Fruit fly (Drosophila melanogaster) whole organism, prepupa: ENCODE data around the gene CG10600.

Experiments
- CG11294 ChIP-seq: fragments of 200-800 bp; sonication (Bioruptor generic); IDR thresholded peaks from 2 replicates; pipeline ENCODE4 v1.3.6; 2022; ENCODE audit warnings: missing biosample characterization, missing genetic modification characterization
- CG11902 ChIP-seq: fragments of 200-800 bp; sonication (Bioruptor generic); optimal IDR thresholded peaks from 3 replicates; lab custom pipeline; 2016; ENCODE audit warnings: missing biosample characterization, missing genetic modification characterization
- CG3032 ChIP-seq: fragments of 200-800 bp; optimal IDR thresholded peaks from 2 replicates; lab custom pipeline; 2019; ENCODE audit warnings: missing biosample characterization, mild to moderate bottlenecking, missing genetic modification characterization, moderate library complexity
- CG6854 ChIP-seq: fragments of 200-800 bp; sonication (Bioruptor generic); optimal IDR thresholded peaks from 2 replicates; lab custom pipeline; 2017; ENCODE audit warnings: missing biosample characterization, mild to moderate bottlenecking, missing genetic modification characterization
- CG8632 ChIP-seq: fragments of 200-800 bp; sonication (Bioruptor generic); optimal IDR thresholded peaks from 3 replicates; lab custom pipeline; 2016; ENCODE audit warnings: missing biosample characterization, missing genetic modification characterization
- CG9139 ChIP-seq: fragments of 200-800 bp; sonication (Bioruptor generic); optimal IDR thresholded peaks from 3 replicates; lab custom pipeline; 2017; ENCODE audit warnings: missing biosample characterization, mild to moderate bottlenecking, missing genetic modification characterization
- Eip78C ChIP-seq: fragments of 200-800 bp; sonication (Bioruptor generic); peaks from one replicate; lab custom pipeline; 2016; ENCODE audit warnings: missing biosample characterization, missing genetic modification characterization
- Ets96B ChIP-seq: fragments of 200-800 bp; optimal IDR thresholded peaks from 2 replicates; lab custom pipeline; 2019; ENCODE audit warnings: missing biosample characterization, mild to moderate bottlenecking, missing genetic modification characterization, moderate library complexity
- Gug ChIP-seq: fragments of 200-800 bp; sonication (Bioruptor generic); IDR thresholded peaks from 2 replicates; pipeline ENCODE4 v1.3.6; 2022; ENCODE audit warnings: missing biosample characterization, missing genetic modification characterization
- Hr39 ChIP-seq: fragments of 200-800 bp; sonication (Bioruptor generic); optimal IDR thresholded peaks from 2 replicates; lab custom pipeline; 2016; ENCODE audit warnings: missing biosample characterization, missing genetic modification characterization
- Sox102F ChIP-seq: fragments of 200-800 bp; sonication (Bioruptor generic); optimal IDR thresholded peaks from 2 replicates; lab custom pipeline; 2016; ENCODE audit warnings: missing biosample characterization, mild to moderate bottlenecking, missing genetic modification characterization
- Sox14 ChIP-seq: fragments of 200-800 bp; sonication (Bioruptor generic); optimal IDR thresholded peaks from 3 replicates; lab custom pipeline; 2016; ENCODE audit warnings: missing biosample characterization, missing genetic modification characterization
- dac ChIP-seq: fragments of 200-800 bp; sonication (Bioruptor generic); optimal IDR thresholded peaks from 2 replicates; lab custom pipeline; 2017; ENCODE audit warnings: missing biosample characterization, mild to moderate bottlenecking, missing genetic modification characterization
- fd85E ChIP-seq: fragments of 200-800 bp; sonication (Bioruptor generic); optimal IDR thresholded peaks from 3 replicates; lab custom pipeline; 2016; ENCODE audit warnings: missing biosample characterization, missing genetic modification characterization
- fkh ChIP-seq: fragments of 200-800 bp; sonication (Bioruptor generic); optimal IDR thresholded peaks from 3 replicates; lab custom pipeline; 2017; ENCODE audit warnings: missing biosample characterization, mild to moderate bottlenecking, missing genetic modification characterization, moderate library complexity
- lz ChIP-seq: fragments of 200-800 bp; sonication (Bioruptor generic); optimal IDR thresholded peaks from 3 replicates; lab custom pipeline; 2016; ENCODE audit warnings: missing biosample characterization, missing genetic modification characterization
- pdm3 ChIP-seq: fragments of 200-800 bp; sonication (Bioruptor generic); optimal IDR thresholded peaks from 3 replicates; lab custom pipeline; 2016; ENCODE audit warnings: missing biosample characterization, missing genetic modification characterization

Gene CG10600

dm6 chr2L:18787415-18787989 lies 52.0 kb downstream of the CG10600 start:
- TF ChIP-seq lz, result no peak
- TF ChIP-seq Gug (GFP tag; lab: Robert Waterston, UW), result no peak
- no peak for TF ChIP-seq Sox14 (GFP tag; lab: Kevin White, UChicago)
- TF ChIP-seq CG8632 (GFP tag; lab: Kevin White, UChicago), result no peak
- no peak for TF ChIP-seq Hr39 (GFP tag; lab: Kevin White, UChicago)
- TF ChIP-seq CG6854 (GFP tag; lab: Kevin White, UChicago), result no peak
- TF ChIP-seq Eip78C (GFP tag; lab: Kevin White, UChicago), result no peak
- TF ChIP-seq CG9139, result no peak
- no peak for TF ChIP-seq CG11902 (GFP tag; lab: Kevin White, UChicago)
- TF ChIP-seq pdm3 (GFP tag; lab: Kevin White, UChicago), result no peak
- no peak for TF ChIP-seq CG11294
- no peak for TF ChIP-seq Ets96B (tag; lab: Kevin White, UChicago)
- no peak for TF ChIP-seq dac (GFP tag; lab: Kevin White, UChicago)
- TF ChIP-seq fd85E (GFP tag; lab: Kevin White, UChicago), result no peak

dm6 chr2L:18785026-18785600 lies 54.4 kb downstream of the CG10600 start:
- TF ChIP-seq fkh (GFP tag; lab: Kevin White, UChicago), result peak; percentile 34
- no peak for TF ChIP-seq CG3032 (tag; lab: Kevin White, UChicago)
- no peak for TF ChIP-seq Sox102F
